Worm (Caenorhabditis elegans) whole organism, young adult: ENCODE results near the gene haf-1.

Experiments
- B0019.2 ChIP-seq: fragments of 200-800 bp; sonication (Bioruptor generic); conservative IDR thresholded peaks from 2 replicates; pipeline ENCODE4 v1.3.6; 2022; ENCODE audit warnings: missing genetic modification reagents, missing genetic modification characterization, missing compliant biosample characterization
- F22D6.2 ChIP-seq: sonication (generic microtip); optimal IDR thresholded peaks from 2 replicates; lab custom pipeline; 2016; ENCODE audit warnings: mild to moderate bottlenecking, missing genetic modification characterization, missing compliant biosample characterization
- F37B4.10 ChIP-seq: fragments of 200-800 bp; sonication (Bioruptor generic); IDR thresholded peaks from 2 replicates; pipeline ENCODE4 v1.3.6; 2022; ENCODE audit warnings: missing genetic modification characterization, missing compliant biosample characterization
- F39B2.1 ChIP-seq: fragments of 200-800 bp; sonication (Bioruptor generic); IDR thresholded peaks from 2 replicates; pipeline ENCODE4 v1.3.6; 2022; ENCODE audit warnings: missing genetic modification reagents, missing genetic modification characterization, missing compliant biosample characterization
- T07F8.4 ChIP-seq: sonication (generic microtip); optimal IDR thresholded peaks from 2 replicates; lab custom pipeline; 2016; ENCODE audit warnings: mild to moderate bottlenecking, missing genetic modification characterization, moderate library complexity, missing compliant biosample characterization
- ama-1 ChIP-seq, 3 experiments: fragments of 150-350 bp in 1 of 3; sonication (generic microtip) in 2 of 3; optimal IDR thresholded peaks; 2 replicates each; lab custom pipeline; 2014 to 2018; ENCODE audit warnings: missing biosample characterization in 2 of 3, missing genetic modification characterization in 2 of 3, missing genetic modification reagents in 2 of 3
- attf-3 ChIP-seq: fragments of 200-800 bp; sonication (Bioruptor generic); conservative IDR thresholded peaks from 2 replicates; pipeline ENCODE4 v1.3.6; 2022; ENCODE audit warnings: missing genetic modification reagents, missing genetic modification characterization, missing compliant biosample characterization
- attf-5 ChIP-seq: fragments of 200-800 bp; sonication (Bioruptor generic); optimal IDR thresholded peaks from 2 replicates; lab custom pipeline; 2018; ENCODE audit warnings: mild to moderate bottlenecking, missing genetic modification characterization, missing compliant biosample characterization
- bed-2 ChIP-seq: fragments of 200-800 bp; sonication (Bioruptor generic); IDR thresholded peaks from 2 replicates; pipeline ENCODE4 v1.3.6; 2022; ENCODE audit warnings: missing genetic modification reagents, missing genetic modification characterization, missing compliant biosample characterization
- ccch-3 ChIP-seq: fragments of 200-800 bp; sonication (Bioruptor generic); optimal IDR thresholded peaks from 2 replicates; lab custom pipeline; 2018; ENCODE audit warnings: mild to moderate bottlenecking, missing genetic modification characterization, missing compliant biosample characterization
- ceh-91 ChIP-seq: fragments of 200-800 bp; sonication (Bioruptor generic); IDR thresholded peaks from 2 replicates; pipeline ENCODE4 v1.3.6; 2022; ENCODE audit warnings: missing genetic modification reagents, missing genetic modification characterization, missing compliant biosample characterization
- chd-7 ChIP-seq: sonication (generic microtip); optimal IDR thresholded peaks from 2 replicates; lab custom pipeline; 2016; ENCODE audit warnings: mild to moderate bottlenecking, missing genetic modification characterization, moderate library complexity, missing compliant biosample characterization
- die-1 ChIP-seq: sonication (generic microtip); optimal IDR thresholded peaks from 2 replicates; lab custom pipeline; 2016; ENCODE audit warnings: missing genotype, mild to moderate bottlenecking, missing genetic modification characterization, missing compliant biosample characterization
- dpl-1 ChIP-seq: fragments of 150-350 bp; optimal IDR thresholded peaks from 2 replicates; lab custom pipeline; 2014; ENCODE audit warnings: missing biosample characterization, missing genetic modification reagents, missing genetic modification characterization
- efl-1 ChIP-seq: fragments of 150-350 bp; optimal IDR thresholded peaks from 2 replicates; lab custom pipeline; 2014; ENCODE audit warnings: missing biosample characterization, missing genetic modification reagents, missing genetic modification characterization
- egl-18 ChIP-seq: fragments of 200-800 bp; sonication (Bioruptor generic); IDR thresholded peaks from 2 replicates; pipeline ENCODE4 v1.3.6; 2022; ENCODE audit warnings: missing genetic modification reagents, missing genetic modification characterization, missing compliant biosample characterization
- egrh-3 ChIP-seq: fragments of 200-800 bp; sonication (Bioruptor generic); IDR thresholded peaks from 2 replicates; pipeline ENCODE4 v1.3.6; 2022; ENCODE audit warnings: missing genetic modification reagents, missing genetic modification characterization, missing compliant biosample characterization
- fkh-3 ChIP-seq: sonication (generic microtip); optimal IDR thresholded peaks from 2 replicates; lab custom pipeline; 2016; ENCODE audit warnings: mild to moderate bottlenecking, missing genetic modification characterization, missing compliant biosample characterization
- hlh-12 ChIP-seq: sonication (generic microtip); optimal IDR thresholded peaks from 2 replicates; lab custom pipeline; 2016; ENCODE audit warnings: missing genetic modification characterization, missing compliant biosample characterization
- hlh-26 ChIP-seq: fragments of 200-800 bp; sonication (Bioruptor generic); conservative IDR thresholded peaks from 2 replicates; pipeline ENCODE4 v1.3.6; 2022; ENCODE audit warnings: missing genetic modification reagents, missing genetic modification characterization, missing compliant biosample characterization
- hmg-1.2 ChIP-seq: fragments of 200-800 bp; sonication (Bioruptor generic); IDR thresholded peaks from 2 replicates; pipeline ENCODE4 v1.3.6; 2022; ENCODE audit warnings: missing genetic modification reagents, missing genetic modification characterization, missing compliant biosample characterization
- hsf-1 ChIP-seq: fragments of 200-800 bp; sonication (Bioruptor generic); IDR thresholded peaks from 2 replicates; pipeline ENCODE4 v1.3.6; 2022; ENCODE audit warnings: missing genetic modification reagents, missing genetic modification characterization, missing compliant biosample characterization
- let-607 ChIP-seq, 2 experiments: fragments of 200-800 bp in 1 of 2; sonication (Bioruptor generic) in 1 of 2; sonication (generic microtip) in 1 of 2; optimal IDR thresholded peaks; 2 replicates each; lab custom pipeline; 2016 to 2018; ENCODE audit warnings: mild to moderate bottlenecking in 2 of 2, missing compliant biosample characterization in 2 of 2, missing genetic modification characterization in 2 of 2, moderate library complexity in 2 of 2, missing genotype in 1 of 2
- lin-35 ChIP-seq, 3 experiments: fragments of 150-350 bp in 2 of 3; sonication (generic microtip) in 1 of 3; optimal IDR thresholded peaks; 2 replicates each; lab custom pipeline; 2014 to 2018; ENCODE audit warnings: missing biosample characterization in 3 of 3, missing genetic modification characterization in 3 of 3, missing genetic modification reagents in 3 of 3
- lin-40 ChIP-seq: sonication (generic microtip); optimal IDR thresholded peaks from 2 replicates; lab custom pipeline; 2016; ENCODE audit warnings: missing genetic modification characterization, mild to moderate bottlenecking, missing compliant biosample characterization, missing genotype, missing genetic modification reagents
- lin-54 ChIP-seq: fragments of 200-800 bp; sonication (Bioruptor generic); optimal IDR thresholded peaks from 2 replicates; lab custom pipeline; 2018; ENCODE audit warnings: mild to moderate bottlenecking, missing genetic modification characterization, missing compliant biosample characterization
- lsl-1 ChIP-seq: fragments of 200-800 bp; sonication (Bioruptor generic); optimal IDR thresholded peaks from 2 replicates; lab custom pipeline; 2018; ENCODE audit warnings: mild to moderate bottlenecking, missing genetic modification characterization, moderate library complexity, missing compliant biosample characterization
- nhr-80 ChIP-seq: sonication (generic microtip); optimal IDR thresholded peaks from 2 replicates; lab custom pipeline; 2016; ENCODE audit warnings: missing genetic modification characterization, missing compliant biosample characterization
- sdz-38 ChIP-seq: sonication (generic microtip); optimal IDR thresholded peaks from 2 replicates; lab custom pipeline; 2016; ENCODE audit warnings: missing genotype, missing genetic modification characterization, missing compliant biosample characterization
- unc-62 ChIP-seq: fragments of 150-350 bp; optimal IDR thresholded peaks from 2 replicates; lab custom pipeline; 2014; ENCODE audit warnings: missing biosample characterization, missing genetic modification reagents, missing genetic modification characterization
- xnd-1 ChIP-seq: sonication (generic microtip); optimal IDR thresholded peaks from 2 replicates; lab custom pipeline; 2016; ENCODE audit warnings: missing genotype, missing genetic modification reagents, missing genetic modification characterization, missing compliant biosample characterization
- ztf-6 ChIP-seq: fragments of 200-800 bp; sonication (Bioruptor generic); IDR thresholded peaks from 2 replicates; pipeline ENCODE4 v1.3.6; 2022; ENCODE audit warnings: missing genetic modification reagents, missing genetic modification characterization, missing compliant biosample characterization

Gene haf-1

ce11 chrIV:17380061-17380680, 3.9 kb downstream of the haf-1 start, which contains the start of the genes C30H6.9 and dlat-2 (continued):
- TF ChIP-seq hsf-1 (GFP tag; lab: Robert Waterston, UW) (no peak), sdz-38 (no peak), lin-54 (GFP tag; lab: Kevin White, UChicago) (peak; percentile 3), attf-5 (peak; percentile 32), T07F8.4 (tag; lab: Kevin White, UChicago) (no peak), F39B2.1 (no peak), F37B4.10 (GFP tag; lab: Robert Waterston, UW) (no peak), die-1 (tag; lab: Kevin White, UChicago) (no peak), hlh-26 (GFP tag; lab: Robert Waterston, UW) (no peak), ztf-6 (GFP tag; lab: Robert Waterston, UW) (no peak)
- TF ChIP-seq, all 124 proteins: peak for 12

- TF ChIP-seq hlh-12 (tag; lab: Kevin White, UChicago) (no peak), efl-1 (no peak), egl-18 (GFP tag; lab: Robert Waterston, UW) (no peak), chd-7 (tag; lab: Kevin White, UChicago) (no peak), lin-40 (tag; lab: Kevin White, UChicago) (no peak), attf-5 (no peak), nhr-80 (tag; lab: Kevin White, UChicago) (no peak), B0019.2 (GFP tag; lab: Robert Waterston, UW) (no peak), xnd-1 (tag; lab: Kevin White, UChicago) (no peak), ceh-91 (GFP tag; lab: Robert Waterston, UW) (no peak), dpl-1 (GFP tag; lab: Kevin White, UChicago) (no peak)
Observed at ce11 chrIV:17382029-17382428, 5.8 kb downstream of the haf-1 start, which contains the start of gene C30H6.8. Gene C30H6.8 (plus strand): TSS chrIV:17382329.

ce11 chrIV:17383046-17383445, 6.8 kb downstream of the haf-1 start, which contains the start of gene C30H6.12:
Gene C30H6.12 (plus strand): TSS chrIV:17383346.
- no peak for TF ChIP-seq F39B2.1
- no peak for TF ChIP-seq ccch-3
- TF ChIP-seq unc-62 (GFP tag; lab: Kevin White, UChicago) = no peak
- no peak for TF ChIP-seq fkh-3 (tag; lab: Kevin White, UChicago)
- TF ChIP-seq egl-18 (GFP tag; lab: Robert Waterston, UW) = no peak
- TF ChIP-seq lsl-1 (GFP tag; lab: Kevin White, UChicago) = no peak
- TF ChIP-seq lin-35 (GFP tag; optimal IDR thresholded peaks at IDR 0.05; lab: Kevin White, UChicago) = no peak
- no peak for TF ChIP-seq egrh-3 (GFP tag; lab: Robert Waterston, UW)
- TF ChIP-seq hmg-1.2 = no peak
- no peak for TF ChIP-seq ama-1 (optimal IDR thresholded peaks at IDR 0.05; lab: Kevin White, UChicago)
- no peak for TF ChIP-seq ama-1 (GFP tag; optimal IDR thresholded peaks at IDR 0.05; lab: Kevin White, UChicago)
- TF ChIP-seq B0019.2 (GFP tag; lab: Robert Waterston, UW) = no peak
- no peak for TF ChIP-seq attf-3 (GFP tag; lab: Robert Waterston, UW)
- TF ChIP-seq bed-2 (GFP tag; lab: Robert Waterston, UW) = no peak

ce11 chrIV:17387442-17387967, 11.3 kb downstream of the haf-1 start, which contains the start of gene T02D1.8:
Gene T02D1.8 (minus strand): TSS chrIV:17387492.
- TF ChIP-seq F22D6.2 (tag; lab: Kevin White, UChicago) (no peak), nhr-80 (tag; lab: Kevin White, UChicago) (peak; percentile 86), hlh-12 (tag; lab: Kevin White, UChicago) (no peak), let-607 (tag; optimal IDR thresholded peaks at IDR 0.05; lab: Kevin White, UChicago) (peak; percentile 18 to 49)
